Worm (Caenorhabditis elegans) whole organism, L1 larva: Measurements from ENCODE around the gene myrf-2.

Source experiments
- C04F5.9 ChIP-seq: sonication (generic microtip); optimal IDR thresholded peaks from 2 replicates; lab custom pipeline; 2016; ENCODE audit warnings: missing genetic modification characterization, missing compliant biosample characterization
- F16B12.6 ChIP-seq: fragments of 150-350 bp; optimal IDR thresholded peaks from 2 replicates; lab custom pipeline; 2014; ENCODE audit warnings: missing biosample characterization, missing genetic modification characterization
- alr-1 ChIP-seq: fragments of 200-800 bp; sonication (Bioruptor generic); optimal IDR thresholded peaks from 2 replicates; lab custom pipeline; 2018; ENCODE audit warnings: borderline replicate concordance, mild to moderate bottlenecking, missing genetic modification characterization, missing compliant biosample characterization
- blmp-1 ChIP-seq: fragments of 150-350 bp; optimal IDR thresholded peaks from 2 replicates; lab custom pipeline; 2014; ENCODE audit warnings: missing biosample characterization, missing genetic modification characterization
- ceh-63 ChIP-seq: fragments of 200-800 bp; sonication (Bioruptor generic); optimal IDR thresholded peaks from 2 replicates; lab custom pipeline; 2018; ENCODE audit warnings: mild to moderate bottlenecking, missing genetic modification characterization, missing compliant biosample characterization
- ceh-88 ChIP-seq: fragments of 200-800 bp; sonication (Bioruptor generic); IDR thresholded peaks from 2 replicates; pipeline ENCODE4 v1.3.6; 2022; ENCODE audit warnings: missing genetic modification characterization, missing compliant biosample characterization
- ceh-90 ChIP-seq: sonication (generic microtip); optimal IDR thresholded peaks from 2 replicates; lab custom pipeline; 2016; ENCODE audit warnings: missing genetic modification characterization, missing compliant biosample characterization
- ces-1 ChIP-seq: fragments of 150-350 bp; optimal IDR thresholded peaks from 2 replicates; lab custom pipeline; 2014; ENCODE audit warnings: missing biosample characterization, missing genetic modification reagents, missing genetic modification characterization
- efl-1 ChIP-seq, 4 experiments: fragments of 150-350 bp; optimal IDR thresholded peaks in 3 of 4; peaks in 1 of 4; 1 replicate in 1 of 4; 2 replicates in 3 of 4; lab custom pipeline; 2014; ENCODE audit warnings: missing biosample characterization in 2 of 4, missing genetic modification characterization in 2 of 4, missing genetic modification reagents in 2 of 4
- egl-13 ChIP-seq: sonication (generic microtip); optimal IDR thresholded peaks from 2 replicates; lab custom pipeline; 2016; ENCODE audit warnings: missing genotype, missing genetic modification reagents, missing genetic modification characterization, missing compliant biosample characterization
- elt-2 ChIP-seq: sonication (generic microtip); optimal IDR thresholded peaks from 2 replicates; lab custom pipeline; 2016; ENCODE audit warnings: missing genetic modification characterization, mild to moderate bottlenecking, inconsistent platforms, missing compliant biosample characterization, missing genetic modification reagents
- elt-3 ChIP-seq, 6 experiments: fragments of 150-350 bp in 1 of 6; sonication (generic microtip); optimal IDR thresholded peaks; 2 replicates each; lab custom pipeline; 2017 to 2018; ENCODE audit warnings: missing biosample characterization in 6 of 6, missing genetic modification characterization in 6 of 6, inconsistent platforms in 1 of 6
- fkh-4 ChIP-seq: sonication (generic microtip); optimal IDR thresholded peaks from 2 replicates; lab custom pipeline; 2016; ENCODE audit warnings: missing compliant biosample characterization, missing genetic modification characterization, borderline replicate concordance
- fos-1 ChIP-seq: fragments of 150-350 bp; optimal IDR thresholded peaks from 2 replicates; lab custom pipeline; 2014; ENCODE audit warnings: missing biosample characterization, missing genetic modification characterization
- grh-1 ChIP-seq: fragments of 200-800 bp; sonication (Bioruptor generic); IDR thresholded peaks from 2 replicates; pipeline ENCODE4 v1.3.6; 2022; ENCODE audit warnings: missing genetic modification reagents, missing genetic modification characterization, missing compliant biosample characterization
- hlh-17 ChIP-seq: fragments of 200-800 bp; sonication (Bioruptor generic); optimal IDR thresholded peaks from 2 replicates; lab custom pipeline; 2018; ENCODE audit warnings: missing genetic modification characterization, mild to moderate bottlenecking, missing compliant biosample characterization, moderate library complexity, borderline replicate concordance
- irx-1 ChIP-seq: sonication (generic microtip); optimal IDR thresholded peaks from 2 replicates; lab custom pipeline; 2016; ENCODE audit warnings: missing genetic modification characterization, missing compliant biosample characterization
- jun-1 ChIP-seq: fragments of 150-350 bp; optimal IDR thresholded peaks from 2 replicates; lab custom pipeline; 2014; ENCODE audit warnings: missing biosample characterization, missing genetic modification reagents, missing genetic modification characterization
- lin-14 ChIP-seq: fragments of 200-800 bp; sonication (Bioruptor generic); optimal IDR thresholded peaks from 2 replicates; lab custom pipeline; 2018; ENCODE audit warnings: mild to moderate bottlenecking, missing genetic modification characterization, moderate library complexity, missing compliant biosample characterization
- lin-35 ChIP-seq, 2 experiments: fragments of 150-350 bp; optimal IDR thresholded peaks; 2 replicates each; lab custom pipeline; 2014; ENCODE audit warnings: missing biosample characterization in 2 of 2, missing genetic modification characterization in 2 of 2, missing genetic modification reagents in 2 of 2
- lin-39 ChIP-seq: fragments of 150-350 bp; optimal IDR thresholded peaks from 2 replicates; lab custom pipeline; 2014; ENCODE audit warnings: missing biosample characterization, missing genetic modification reagents, missing genetic modification characterization
- lir-3 ChIP-seq: sonication (generic microtip); optimal IDR thresholded peaks from 2 replicates; lab custom pipeline; 2016; ENCODE audit warnings: mild to moderate bottlenecking, missing genetic modification characterization, moderate library complexity, missing compliant biosample characterization; ENCODE audit not compliant: poor library complexity
- nhr-11 ChIP-seq: fragments of 150-350 bp; optimal IDR thresholded peaks from 2 replicates; lab custom pipeline; 2014; ENCODE audit warnings: missing biosample characterization, missing genetic modification characterization
- nhr-19 ChIP-seq: fragments of 200-800 bp; sonication (Bioruptor generic); conservative IDR thresholded peaks from 2 replicates; pipeline ENCODE4 v1.3.6; 2022; ENCODE audit warnings: missing genetic modification characterization, missing compliant biosample characterization
- nhr-20 ChIP-seq: sonication (generic microtip); optimal IDR thresholded peaks from 2 replicates; lab custom pipeline; 2016; ENCODE audit warnings: mild to moderate bottlenecking, missing genetic modification characterization, missing compliant biosample characterization
- nhr-47 ChIP-seq: sonication (generic microtip); optimal IDR thresholded peaks from 2 replicates; lab custom pipeline; 2016; ENCODE audit warnings: mild to moderate bottlenecking, missing genetic modification characterization, moderate library complexity, missing compliant biosample characterization
- nhr-71 ChIP-seq: sonication (generic microtip); optimal IDR thresholded peaks from 2 replicates; lab custom pipeline; 2016; ENCODE audit warnings: mild to moderate bottlenecking, missing genetic modification characterization, moderate library complexity, missing compliant biosample characterization
- nhr-76 ChIP-seq: sonication (generic microtip); optimal IDR thresholded peaks from 2 replicates; lab custom pipeline; 2017; ENCODE audit warnings: missing biosample characterization, missing genetic modification characterization
- nhr-85 ChIP-seq: sonication (generic microtip); peaks from one replicate; lab custom pipeline; 2016; ENCODE audit warnings: missing genetic modification characterization, inconsistent platforms, missing compliant biosample characterization
- nhr-90 ChIP-seq: sonication (generic microtip); optimal IDR thresholded peaks from 2 replicates; lab custom pipeline; 2016; ENCODE audit warnings: mild to moderate bottlenecking, missing genetic modification characterization, missing compliant biosample characterization; ENCODE audit not compliant: poor library complexity
- pag-3 ChIP-seq: sonication (generic microtip); optimal IDR thresholded peaks from 2 replicates; lab custom pipeline; 2017; ENCODE audit warnings: missing genetic modification characterization, mild to moderate bottlenecking, missing compliant biosample characterization, antibody characterized with exemption, borderline replicate concordance; ENCODE audit not compliant: insufficient read depth
- rnt-1 ChIP-seq: sonication (generic microtip); optimal IDR thresholded peaks from 2 replicates; lab custom pipeline; 2016; ENCODE audit warnings: mild to moderate bottlenecking, missing genetic modification characterization, moderate library complexity, missing compliant biosample characterization
- snu-23 ChIP-seq: sonication (generic microtip); optimal IDR thresholded peaks from 2 replicates; lab custom pipeline; 2016; ENCODE audit warnings: missing genetic modification characterization, missing compliant biosample characterization
- sox-4 ChIP-seq: sonication (generic microtip); optimal IDR thresholded peaks from 2 replicates; lab custom pipeline; 2016; ENCODE audit warnings: missing genetic modification characterization, missing compliant biosample characterization
- sptf-1 ChIP-seq: fragments of 150-350 bp; optimal IDR thresholded peaks from 2 replicates; lab custom pipeline; 2014; ENCODE audit warnings: missing biosample characterization, missing genetic modification characterization
- swsn-7 ChIP-seq: sonication (generic microtip); optimal IDR thresholded peaks from 2 replicates; lab custom pipeline; 2016; ENCODE audit warnings: missing genetic modification characterization, missing compliant biosample characterization
- unc-62 ChIP-seq: fragments of 150-350 bp; optimal IDR thresholded peaks from 2 replicates; lab custom pipeline; 2014; ENCODE audit warnings: missing biosample characterization, missing genetic modification reagents, missing genetic modification characterization
- vab-15 ChIP-seq: sonication (generic microtip); optimal IDR thresholded peaks from 2 replicates; lab custom pipeline; 2017; ENCODE audit warnings: missing genotype, mild to moderate bottlenecking, missing genetic modification characterization, missing compliant biosample characterization
- zip-4 ChIP-seq: fragments of 200-800 bp; sonication (Bioruptor generic); optimal IDR thresholded peaks from 2 replicates; lab custom pipeline; 2018; ENCODE audit warnings: mild to moderate bottlenecking, missing genetic modification characterization, moderate library complexity, missing compliant biosample characterization

myrf-2 gene

DNA sequence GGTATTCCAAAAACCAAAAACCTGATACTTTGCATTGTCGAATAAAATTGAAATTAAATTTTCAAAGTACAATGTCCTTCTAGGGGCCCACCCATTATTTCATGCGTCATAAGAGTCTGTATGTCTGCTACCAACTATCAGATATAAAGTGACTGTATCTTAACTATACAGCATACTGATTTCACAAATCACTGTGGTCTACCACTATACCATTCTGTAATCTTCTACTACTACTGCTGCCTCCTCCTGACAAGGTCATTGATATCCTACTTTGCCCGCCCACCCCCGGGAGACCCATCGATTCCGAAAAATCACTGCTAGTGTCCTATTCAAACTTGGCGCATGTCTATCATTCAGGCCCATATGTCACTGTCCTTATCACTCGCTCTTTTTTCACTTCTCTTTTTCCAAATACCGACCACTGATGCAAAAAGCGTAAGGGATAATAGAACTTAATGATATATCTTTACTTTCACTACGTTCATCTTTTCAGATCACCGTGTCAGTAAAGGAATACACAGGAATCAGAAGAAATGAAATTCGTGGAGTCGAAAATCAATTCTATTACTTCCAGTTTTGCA lies 22.1 kb downstream of the myrf-2 start, which contains the start of gene C07A4.2 (continued):
- TF ChIP-seq nhr-71 (tag; lab: Kevin White, UChicago), result no peak
- no peak for TF ChIP-seq lir-3 (tag; lab: Kevin White, UChicago)
- TF ChIP-seq jun-1 (tag; lab: Kevin White, UChicago), result no peak
- TF ChIP-seq nhr-85 (tag; lab: Kevin White, UChicago), result peak; percentile 85
- TF ChIP-seq grh-1 (GFP tag; lab: Robert Waterston, UW), result no peak
- no peak for TF ChIP-seq irx-1 (tag; lab: Kevin White, UChicago)
- no peak for TF ChIP-seq ceh-88 (GFP tag; lab: Robert Waterston, UW)
- no peak for TF ChIP-seq elt-2 (tag; lab: Kevin White, UChicago)
- no peak for TF ChIP-seq snu-23 (GFP tag; lab: Kevin White, UChicago)
- no peak for TF ChIP-seq vab-15
- TF ChIP-seq rnt-1 (tag; lab: Kevin White, UChicago), result no peak
- no peak for TF ChIP-seq ces-1 (GFP tag; lab: Kevin White, UChicago)
- no peak for TF ChIP-seq nhr-90 (tag; lab: Kevin White, UChicago)
- no peak for TF ChIP-seq F16B12.6 (tag; lab: Kevin White, UChicago)
- peak; percentile 57 for TF ChIP-seq lin-14
- no peak for TF ChIP-seq lin-35 (GFP tag; optimal IDR thresholded peaks at IDR 0.05; lab: Kevin White, UChicago)
- no peak for TF ChIP-seq hlh-17

DNA sequence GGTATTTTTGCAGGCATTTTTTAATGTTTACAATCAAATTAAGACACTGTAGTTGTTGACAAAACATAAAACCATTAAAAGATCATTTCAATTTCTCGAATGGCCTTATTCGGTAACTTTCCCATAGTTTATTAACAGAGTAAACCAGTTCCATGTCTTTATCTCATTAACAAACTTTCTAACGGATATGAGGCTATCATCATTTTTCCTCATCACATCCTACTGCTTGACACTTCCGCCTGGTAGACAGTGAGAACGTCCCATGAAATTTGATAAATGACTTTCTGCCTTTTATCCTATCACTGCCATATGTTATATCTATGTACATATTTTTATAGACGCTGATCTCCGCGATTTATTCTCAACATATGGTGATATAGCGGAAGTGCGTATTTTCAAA lies 23.6 kb downstream of the myrf-2 start:
- no peak for TF ChIP-seq swsn-7 (tag; lab: Kevin White, UChicago)
- peak; percentile 84 for TF ChIP-seq blmp-1 (tag; lab: Kevin White, UChicago)
- no peak for TF ChIP-seq sox-4
- no peak for TF ChIP-seq ces-1 (GFP tag; lab: Kevin White, UChicago)
- peak; percentile 64 for TF ChIP-seq lin-14
- TF ChIP-seq nhr-85 (tag; lab: Kevin White, UChicago), result peak; percentile 89
- no peak for TF ChIP-seq nhr-47
- TF ChIP-seq C04F5.9 (tag; lab: Kevin White, UChicago), result no peak
- TF ChIP-seq efl-1 (optimal IDR thresholded peaks at IDR 0.05; lab: Kevin White, UChicago), result no peak
- no peak for TF ChIP-seq efl-1 (GFP tag; optimal IDR thresholded peaks at IDR 0.05 in 1 of 2; lab: Kevin White, UChicago)
- no peak for TF ChIP-seq lin-39
- peak in 3 of 6 experiments; percentile 3 to 74 (median 29) for TF ChIP-seq elt-3 (tag; optimal IDR thresholded peaks at IDR 0.05; lab: Kevin White, UChicago)
- no peak for TF ChIP-seq pag-3 (tag; lab: Kevin White, UChicago)
- no peak for TF ChIP-seq egl-13 (tag; lab: Kevin White, UChicago)
- TF ChIP-seq nhr-76 (tag; lab: Kevin White, UChicago), result no peak

DNA sequence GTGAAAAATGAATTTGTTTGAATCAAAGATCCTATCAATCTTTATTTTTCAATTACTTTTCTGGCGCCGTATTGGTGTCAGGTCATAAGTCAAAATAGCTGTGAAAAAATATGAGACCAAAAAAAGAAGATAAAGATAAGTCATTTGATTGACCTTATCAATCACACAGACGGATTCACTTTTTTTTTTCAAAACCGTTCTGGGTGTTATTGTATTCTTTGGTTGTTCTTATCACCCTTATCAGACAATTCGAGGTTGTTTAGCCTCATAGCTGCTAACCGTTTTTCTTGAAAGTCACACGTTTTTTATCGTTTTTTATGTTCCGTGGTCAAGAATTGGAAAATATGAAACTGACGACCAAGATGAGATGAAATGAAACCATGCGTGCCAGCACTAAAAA lies 25.6 kb downstream of the myrf-2 start:
- TF ChIP-seq nhr-19 (no peak), blmp-1 (tag; lab: Kevin White, UChicago) (peak; percentile 72), nhr-11 (tag; lab: Kevin White, UChicago) (no peak), lin-35 (GFP tag; optimal IDR thresholded peaks at IDR 0.05; lab: Kevin White, UChicago) (peak in 1 of 2 experiments; percentile 17), fkh-4 (no peak), irx-1 (tag; lab: Kevin White, UChicago) (no peak), alr-1 (tag; lab: Kevin White, UChicago) (no peak), ceh-63 (GFP tag; lab: Kevin White, UChicago) (no peak), nhr-71 (tag; lab: Kevin White, UChicago) (peak; percentile 30), snu-23 (GFP tag; lab: Kevin White, UChicago) (peak; percentile 13), zip-4 (no peak), elt-3 (tag; optimal IDR thresholded peaks at IDR 0.05; lab: Kevin White, UChicago) (peak in 2 of 6 experiments; percentile 70 to 98), lin-14 (peak; percentile 30), fos-1 (tag; lab: Kevin White, UChicago) (no peak), unc-62 (no peak), ceh-90 (tag; lab: Kevin White, UChicago) (no peak), nhr-85 (tag; lab: Kevin White, UChicago) (peak; percentile 78), jun-1 (tag; lab: Kevin White, UChicago) (no peak), sptf-1 (tag; lab: Kevin White, UChicago) (no peak), lir-3 (tag; lab: Kevin White, UChicago) (no peak), nhr-20 (tag; lab: Kevin White, UChicago) (peak; percentile 53)
